Worm (Caenorhabditis elegans) whole organism, midembryonic: ENCODE results near the gene Y26G10.5.

Source experiments
- flt-1 ChIP-seq: fragments of 200-800 bp; sonication (Bioruptor generic); IDR thresholded peaks from 2 replicates; pipeline ENCODE4 v1.3.6; 2022; ENCODE audit warnings: missing genetic modification characterization, missing compliant biosample characterization
- med-1 ChIP-seq: sonication (generic microtip); optimal IDR thresholded peaks from 2 replicates; lab custom pipeline; 2017; ENCODE audit warnings: missing genetic modification characterization, mild to moderate bottlenecking, missing compliant biosample characterization, antibody characterized with exemption, missing genetic modification reagents; ENCODE audit not compliant: insufficient read depth
- ztf-29 ChIP-seq: fragments of 200-800 bp; sonication (Bioruptor generic); IDR thresholded peaks from 2 replicates; pipeline ENCODE4 v1.3.6; 2022; ENCODE audit warnings: missing genetic modification reagents, missing genetic modification characterization, missing compliant biosample characterization

DNA sequence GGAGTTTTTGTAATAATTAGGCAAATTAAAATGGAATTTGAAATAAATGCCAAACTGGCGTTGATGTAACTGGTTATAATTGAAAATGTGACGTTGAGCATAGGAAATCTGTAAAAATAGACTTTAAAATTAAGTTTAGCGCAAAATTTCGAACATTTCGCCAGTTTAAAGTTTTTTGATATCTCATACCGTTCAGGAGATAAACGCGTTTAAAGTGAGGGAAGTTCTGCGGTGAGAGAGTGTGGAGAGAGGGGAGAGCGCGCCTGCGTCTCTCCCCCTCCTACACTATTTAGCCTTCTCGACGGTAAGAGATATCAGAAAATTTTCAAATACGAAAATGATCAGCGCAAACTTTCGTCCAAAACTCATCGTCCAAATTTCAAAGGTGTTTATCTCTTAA, 24.1 kb downstream of the Y26G10.5 start, which contains the start of gene str-92:
- TF ChIP-seq med-1 (GFP tag; lab: Kevin White, UChicago) (no peak), ztf-29 (no peak), flt-1 (no peak)
